Fruit fly (Drosophila melanogaster): Measurements from ENCODE around the gene Tom40.

DNA sequence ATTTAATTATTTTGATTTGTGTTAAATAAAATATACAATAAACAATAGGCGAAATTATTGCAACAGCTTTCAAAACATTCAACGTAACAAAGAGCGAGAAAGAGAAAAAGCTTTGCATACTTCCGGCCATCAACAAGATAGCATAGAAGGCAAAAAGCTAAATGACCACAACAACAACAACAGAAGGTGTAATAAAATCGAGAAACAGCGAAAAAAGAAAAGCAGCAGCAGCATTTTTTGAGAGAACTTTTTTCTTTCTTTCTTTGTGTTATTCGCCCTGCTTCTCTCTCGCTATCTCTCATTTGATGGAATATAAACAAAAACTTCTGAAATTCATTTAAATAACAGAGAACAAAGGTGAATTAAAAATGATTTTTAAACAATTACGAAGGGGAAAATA, 42.5 kb upstream of the Tom40 start:
- no peak for TF ChIP-seq CG32121 (GFP tag; IDR thresholded peaks at IDR 0.05)
- no peak for TF ChIP-seq CG14655 (GFP tag; optimal IDR thresholded peaks at IDR 0.05)
- no peak for TF ChIP-seq EcR (GFP tag; optimal IDR thresholded peaks at IDR 0.05)
